Worm (Caenorhabditis elegans) whole organism, L2 larva: Measurements from ENCODE around the gene Y105C5A.1269.

ENCODE experiments used
- R02D3.7 ChIP-seq: fragments of 150-350 bp; optimal IDR thresholded peaks from 2 replicates; lab custom pipeline; 2014; ENCODE audit warnings: missing biosample characterization, missing genetic modification characterization
- ZK546.5 ChIP-seq: sonication (generic microtip); optimal IDR thresholded peaks from 2 replicates; lab custom pipeline; 2017; ENCODE audit warnings: missing biosample characterization, missing genetic modification characterization
- aly-2 ChIP-seq: fragments of 150-350 bp; optimal IDR thresholded peaks from 2 replicates; lab custom pipeline; 2014; ENCODE audit warnings: missing biosample characterization, missing genetic modification characterization
- ama-1 ChIP-seq: fragments of 150-350 bp; optimal IDR thresholded peaks from 2 replicates; lab custom pipeline; 2018; ENCODE audit warnings: inconsistent platforms
- blmp-1 ChIP-seq: sonication (generic microtip); optimal IDR thresholded peaks from 2 replicates; lab custom pipeline; 2017; ENCODE audit warnings: missing genetic modification characterization, mild to moderate bottlenecking, missing compliant biosample characterization, antibody characterized with exemption, moderate library complexity; ENCODE audit not compliant: insufficient read depth
- ceh-16 ChIP-seq: fragments of 150-350 bp; optimal IDR thresholded peaks from 2 replicates; lab custom pipeline; 2014; ENCODE audit warnings: missing biosample characterization, missing genetic modification characterization
- ceh-82 ChIP-seq: fragments of 150-350 bp; optimal IDR thresholded peaks from 2 replicates; lab custom pipeline; 2014; ENCODE audit warnings: missing biosample characterization, missing genetic modification characterization
- crh-2 ChIP-seq: sonication (generic microtip); optimal IDR thresholded peaks from 2 replicates; lab custom pipeline; 2017; ENCODE audit warnings: missing biosample characterization, missing genetic modification characterization
- dmd-4 ChIP-seq: sonication (generic microtip); optimal IDR thresholded peaks from 2 replicates; lab custom pipeline; 2017; ENCODE audit warnings: missing biosample characterization, missing genetic modification characterization
- egl-27 ChIP-seq: sonication (generic microtip); optimal IDR thresholded peaks from 3 replicates; lab custom pipeline; 2017; ENCODE audit warnings: missing biosample characterization, missing genetic modification reagents, missing genetic modification characterization
- elt-1 ChIP-seq: fragments of 150-350 bp; optimal IDR thresholded peaks from 2 replicates; lab custom pipeline; 2014; ENCODE audit warnings: missing biosample characterization, missing genetic modification characterization
- elt-3 ChIP-seq: sonication (generic microtip); optimal IDR thresholded peaks from 2 replicates; lab custom pipeline; 2017; ENCODE audit warnings: missing biosample characterization, missing genetic modification characterization
- fos-1 ChIP-seq: fragments of 150-350 bp; optimal IDR thresholded peaks from 2 replicates; lab custom pipeline; 2014; ENCODE audit warnings: missing biosample characterization, missing genetic modification characterization
- gmeb-1 ChIP-seq: fragments of 150-350 bp; optimal IDR thresholded peaks from 2 replicates; lab custom pipeline; 2014; ENCODE audit warnings: missing biosample characterization, missing genetic modification characterization
- lin-13 ChIP-seq: fragments of 150-350 bp; optimal IDR thresholded peaks from 2 replicates; lab custom pipeline; 2014; ENCODE audit warnings: missing biosample characterization, missing genetic modification reagents, missing genetic modification characterization
- lin-39 ChIP-seq: fragments of 150-350 bp; optimal IDR thresholded peaks from 2 replicates; lab custom pipeline; 2014; ENCODE audit warnings: missing biosample characterization, missing genetic modification reagents, missing genetic modification characterization
- mab-5 ChIP-seq: fragments of 150-350 bp; optimal IDR thresholded peaks from 2 replicates; lab custom pipeline; 2014; ENCODE audit warnings: missing biosample characterization, missing genetic modification characterization
- nhr-10 ChIP-seq: sonication (generic microtip); optimal IDR thresholded peaks from 2 replicates; lab custom pipeline; 2017; ENCODE audit warnings: missing biosample characterization, missing genetic modification characterization
- nhr-11 ChIP-seq: fragments of 150-350 bp; optimal IDR thresholded peaks from 2 replicates; lab custom pipeline; 2014; ENCODE audit warnings: missing biosample characterization, missing genetic modification characterization
- nhr-12 ChIP-seq: fragments of 150-350 bp; optimal IDR thresholded peaks from 2 replicates; lab custom pipeline; 2014; ENCODE audit warnings: missing biosample characterization, missing genetic modification characterization
- nhr-129 ChIP-seq: fragments of 150-350 bp; optimal IDR thresholded peaks from 2 replicates; lab custom pipeline; 2014; ENCODE audit warnings: missing biosample characterization, missing genetic modification characterization
- nhr-21 ChIP-seq: fragments of 150-350 bp; optimal IDR thresholded peaks from 2 replicates; lab custom pipeline; 2014; ENCODE audit warnings: missing biosample characterization, missing genetic modification characterization
- nhr-237 ChIP-seq: fragments of 150-350 bp; optimal IDR thresholded peaks from 2 replicates; lab custom pipeline; 2014; ENCODE audit warnings: missing biosample characterization, missing genetic modification characterization
- nhr-77 ChIP-seq: fragments of 150-350 bp; optimal IDR thresholded peaks from 2 replicates; lab custom pipeline; 2014; ENCODE audit warnings: missing biosample characterization, missing genetic modification characterization
- peb-1 ChIP-seq: fragments of 150-350 bp; optimal IDR thresholded peaks from 2 replicates; lab custom pipeline; 2014; ENCODE audit warnings: missing biosample characterization, missing genetic modification characterization
- sem-4 ChIP-seq: fragments of 150-350 bp; optimal IDR thresholded peaks from 2 replicates; lab custom pipeline; 2014; ENCODE audit warnings: missing biosample characterization, missing genetic modification reagents, missing genetic modification characterization
- skn-1 ChIP-seq: sonication (generic microtip); optimal IDR thresholded peaks from 2 replicates; lab custom pipeline; 2017; ENCODE audit warnings: missing biosample characterization, missing genetic modification characterization
- sma-3 ChIP-seq: sonication (generic microtip); optimal IDR thresholded peaks from 2 replicates; lab custom pipeline; 2016; ENCODE audit warnings: missing genetic modification reagents, missing genetic modification characterization, missing compliant biosample characterization
- sma-9 ChIP-seq, 2 experiments: fragments of 150-350 bp in 1 of 2; sonication (generic microtip) in 1 of 2; optimal IDR thresholded peaks; 2 replicates each; lab custom pipeline; 2014 to 2016; ENCODE audit warnings: missing genetic modification characterization in 2 of 2, mild to moderate bottlenecking in 1 of 2, missing biosample characterization in 1 of 2, missing compliant biosample characterization in 1 of 2, missing genetic modification reagents in 1 of 2, moderate library complexity in 1 of 2
- snpc-4 ChIP-seq: fragments of 150-350 bp; optimal IDR thresholded peaks from 2 replicates; lab custom pipeline; 2014; ENCODE audit warnings: missing biosample characterization, missing genetic modification characterization
- unc-55 ChIP-seq: fragments of 150-350 bp; sonication (generic microtip); optimal IDR thresholded peaks from 3 replicates; lab custom pipeline; 2014; ENCODE audit warnings: missing biosample characterization, missing genetic modification reagents, missing genetic modification characterization
- unc-62 ChIP-seq: fragments of 150-350 bp; optimal IDR thresholded peaks from 2 replicates; lab custom pipeline; 2014; ENCODE audit warnings: missing biosample characterization, missing genetic modification reagents, missing genetic modification characterization
- zag-1 ChIP-seq: fragments of 150-350 bp; optimal IDR thresholded peaks from 2 replicates; lab custom pipeline; 2014; ENCODE audit warnings: missing biosample characterization, missing genetic modification characterization
- ztf-1 ChIP-seq: fragments of 200-800 bp; sonication (Bioruptor generic); conservative IDR thresholded peaks from 2 replicates; pipeline ENCODE4 v1.3.6; 2022; ENCODE audit warnings: missing genetic modification characterization, missing compliant biosample characterization
- ztf-4 ChIP-seq: fragments of 150-350 bp; optimal IDR thresholded peaks from 2 replicates; lab custom pipeline; 2014; ENCODE audit warnings: missing biosample characterization, missing genetic modification characterization

Y105C5A.1269 gene

ce11 chrIV:15846553-15846952 is 643 bp upstream of the Y105C5A.1269 start, which contains the start of gene Y105C5A.1270:
Gene Y105C5A.1270 (minus strand): TSS chrIV:15846653.
- TF ChIP-seq elt-3 (tag; lab: Kevin White, UChicago): no peak
- TF ChIP-seq nhr-77 (tag; lab: Kevin White, UChicago): no peak
- no peak for TF ChIP-seq lin-39 (tag; lab: Kevin White, UChicago)
- no peak for TF ChIP-seq elt-1 (tag; lab: Kevin White, UChicago)
- TF ChIP-seq gmeb-1 (tag; lab: Kevin White, UChicago): no peak
- no peak for TF ChIP-seq ztf-1 (GFP tag; lab: Robert Waterston, UW)
- no peak for TF ChIP-seq unc-62 (GFP tag; lab: Kevin White, UChicago)
- no peak for TF ChIP-seq nhr-129

- TF ChIP-seq zag-1 (tag; lab: Kevin White, UChicago): no peak
- TF ChIP-seq ztf-4 (tag; lab: Kevin White, UChicago): no peak
- TF ChIP-seq ZK546.5 (tag; lab: Kevin White, UChicago): no peak
- no peak for TF ChIP-seq ama-1
- TF ChIP-seq fos-1 (tag; lab: Kevin White, UChicago): peak; percentile 69
- peak; percentile 18 for TF ChIP-seq gmeb-1 (tag; lab: Kevin White, UChicago)
- TF ChIP-seq, all 48 proteins: peak for 2
Measured at ce11 chrIV:15849656-15850055, 2.5 kb downstream of the Y105C5A.1269 start, which contains the start of gene Y105C5A.24. Gene Y105C5A.24 (plus strand): TSS chrIV:15849875.

ce11 chrIV:15850647-15851046 is 3.5 kb downstream of the Y105C5A.1269 start:
- TF ChIP-seq elt-3 (tag; lab: Kevin White, UChicago): no peak
- TF ChIP-seq peb-1: no peak
- no peak for TF ChIP-seq sem-4
- no peak for TF ChIP-seq nhr-237 (tag; lab: Kevin White, UChicago)
- no peak for TF ChIP-seq egl-27 (tag; lab: Kevin White, UChicago)
- TF ChIP-seq snpc-4 (tag; lab: Kevin White, UChicago): no peak
- no peak for TF ChIP-seq nhr-77 (tag; lab: Kevin White, UChicago)
- TF ChIP-seq mab-5: no peak
- TF ChIP-seq nhr-12: no peak
- no peak for TF ChIP-seq unc-55
- TF ChIP-seq nhr-21: no peak
- TF ChIP-seq R02D3.7: no peak
- TF ChIP-seq ama-1: no peak
- TF ChIP-seq nhr-11: no peak

ce11 chrIV:15852875-15853793 is 5.9 kb downstream of the Y105C5A.1269 start:
- TF ChIP-seq snpc-4 (tag; lab: Kevin White, UChicago) (peak; percentile 77), ama-1 (no peak), ceh-16 (tag; lab: Kevin White, UChicago) (no peak), lin-13 (GFP tag; lab: Kevin White, UChicago) (no peak)
- TF ChIP-seq, all 48 proteins: peak for 1

- TF ChIP-seq egl-27 (tag; lab: Kevin White, UChicago) (no peak), sma-3 (GFP tag; lab: Kevin White, UChicago) (no peak), crh-2 (no peak), nhr-12 (no peak), skn-1 (tag; lab: Kevin White, UChicago) (no peak), blmp-1 (tag; lab: Kevin White, UChicago) (no peak), zag-1 (tag; lab: Kevin White, UChicago) (no peak), ztf-4 (tag; lab: Kevin White, UChicago) (no peak), ceh-16 (tag; lab: Kevin White, UChicago) (no peak), sma-9 (GFP tag; optimal IDR thresholded peaks at IDR 0.05; lab: Kevin White, UChicago) (no peak), sma-9 (tag; optimal IDR thresholded peaks at IDR 0.05; lab: Kevin White, UChicago) (no peak), nhr-10 (tag; lab: Kevin White, UChicago) (no peak), nhr-129 (no peak), R02D3.7 (no peak), unc-62 (GFP tag; lab: Kevin White, UChicago) (no peak), aly-2 (tag; lab: Kevin White, UChicago) (no peak), dmd-4 (tag; lab: Kevin White, UChicago) (no peak), peb-1 (no peak), nhr-237 (tag; lab: Kevin White, UChicago) (no peak), ceh-82 (no peak), snpc-4 (tag; lab: Kevin White, UChicago) (no peak)
Measured at ce11 chrIV:15853820-15854426, 6.7 kb downstream of the Y105C5A.1269 start.
